Worm (Caenorhabditis elegans): ENCODE measurements around the gene F26F12.5.

DNA sequence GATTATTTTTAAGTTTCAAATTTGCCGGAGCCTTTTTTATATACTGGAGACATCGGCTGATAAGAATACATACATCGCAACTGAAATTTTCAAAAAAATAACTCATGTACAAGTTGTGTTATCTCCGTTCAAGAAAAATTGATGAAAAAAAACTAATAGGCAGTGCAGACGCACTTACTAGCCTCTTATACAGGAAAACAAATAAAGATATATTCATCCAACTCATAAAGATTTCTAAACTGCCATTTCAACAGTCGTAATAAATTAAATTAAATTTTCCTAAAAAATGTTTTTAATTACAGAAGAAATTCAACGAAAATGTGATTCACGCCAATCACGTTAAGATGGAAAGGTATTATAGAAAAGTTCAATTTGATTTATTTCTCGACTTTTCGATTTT is 36.8 kb upstream of the F26F12.5 start, which contains the start of gene C04E6.5:
- TF ChIP-seq nhr-10 (tag; optimal IDR thresholded peaks at IDR 0.05), result no peak
- no peak for TF ChIP-seq unc-39 (tag; optimal IDR thresholded peaks at IDR 0.05)
- TF ChIP-seq Y55F3AM.14 (GFP tag; optimal IDR thresholded peaks at IDR 0.05), result no peak
- TF ChIP-seq aly-2 (tag; optimal IDR thresholded peaks at IDR 0.05), result no peak
- TF ChIP-seq sem-4 (tag; optimal IDR thresholded peaks at IDR 0.05), result no peak
- no peak for TF ChIP-seq ama-1 (optimal IDR thresholded peaks at IDR 0.05)
- TF ChIP-seq nhr-25 (tag; optimal IDR thresholded peaks at IDR 0.05), result no peak
- no peak for TF ChIP-seq gmeb-1 (tag; optimal IDR thresholded peaks at IDR 0.05)
- TF ChIP-seq ztf-11 (tag; optimal IDR thresholded peaks at IDR 0.05), result no peak
- no peak for TF ChIP-seq lin-39 (tag; optimal IDR thresholded peaks at IDR 0.05)
- TF ChIP-seq mdl-1 (tag; optimal IDR thresholded peaks at IDR 0.05), result no peak
- TF ChIP-seq snpc-4 (tag; optimal IDR thresholded peaks at IDR 0.05), result no peak
- no peak for TF ChIP-seq ceh-16 (tag; optimal IDR thresholded peaks at IDR 0.05)
- TF ChIP-seq egl-27 (tag; optimal IDR thresholded peaks at IDR 0.05), result no peak
